Worm (Caenorhabditis elegans) whole organism, early embryonic: Measurements from ENCODE around the gene H04M03.3.

Experiments
- B0310.2 ChIP-seq: sonication (generic microtip); optimal IDR thresholded peaks from 2 replicates; lab custom pipeline; 2016; ENCODE audit warnings: mild to moderate bottlenecking, missing genetic modification characterization, missing compliant biosample characterization
- F13C5.2 ChIP-seq: sonication (generic microtip); optimal IDR thresholded peaks from 2 replicates; lab custom pipeline; 2017; ENCODE audit warnings: mild to moderate bottlenecking, missing genetic modification characterization, inconsistent platforms, missing compliant biosample characterization
- aly-1 ChIP-seq: sonication (generic microtip); optimal IDR thresholded peaks from 2 replicates; lab custom pipeline; 2016; ENCODE audit warnings: missing genetic modification characterization, missing compliant biosample characterization
- ama-1 ChIP-seq: fragments of 150-350 bp; optimal IDR thresholded peaks from 2 replicates; lab custom pipeline; 2014
- ceh-36 ChIP-seq: sonication (generic microtip); optimal IDR thresholded peaks from 2 replicates; lab custom pipeline; 2016; ENCODE audit warnings: missing genetic modification characterization, inconsistent platforms, missing compliant biosample characterization
- flt-1 ChIP-seq: fragments of 200-800 bp; sonication (Bioruptor generic); IDR thresholded peaks from 2 replicates; pipeline ENCODE4 v1.3.6; 2022; ENCODE audit warnings: missing genetic modification characterization, missing compliant biosample characterization
- hmbx-1 ChIP-seq: sonication (generic microtip); optimal IDR thresholded peaks from 2 replicates; lab custom pipeline; 2016; ENCODE audit warnings: mild to moderate bottlenecking, missing genetic modification characterization, missing compliant biosample characterization
- pes-1 ChIP-seq: fragments of 200-800 bp; sonication (Bioruptor generic); IDR thresholded peaks from 2 replicates; pipeline ENCODE4 v1.3.6; 2022; ENCODE audit warnings: missing genetic modification reagents, missing genetic modification characterization, missing compliant biosample characterization
- scrt-1 ChIP-seq: fragments of 200-800 bp; sonication (Bioruptor generic); IDR thresholded peaks from 2 replicates; pipeline ENCODE4 v1.3.6; 2022; ENCODE audit warnings: missing genetic modification characterization, missing compliant biosample characterization
- sea-1 ChIP-seq: fragments of 200-800 bp; sonication (Bioruptor generic); conservative IDR thresholded peaks from 2 replicates; pipeline ENCODE4 v1.3.6; 2022; ENCODE audit warnings: missing genetic modification characterization, missing compliant biosample characterization
- tbx-11 ChIP-seq: fragments of 200-800 bp; sonication (Bioruptor generic); IDR thresholded peaks from 2 replicates; pipeline ENCODE4 v1.3.6; 2022; ENCODE audit warnings: missing genetic modification characterization, missing compliant biosample characterization
- tbx-37 ChIP-seq: fragments of 200-800 bp; sonication (Bioruptor generic); conservative IDR thresholded peaks from 2 replicates; pipeline ENCODE4 v1.3.6; 2022; ENCODE audit warnings: missing genetic modification reagents, missing genetic modification characterization, missing compliant biosample characterization
- tra-4 ChIP-seq: sonication (generic microtip); optimal IDR thresholded peaks from 2 replicates; lab custom pipeline; 2017; ENCODE audit warnings: missing genetic modification characterization, missing compliant biosample characterization

DNA sequence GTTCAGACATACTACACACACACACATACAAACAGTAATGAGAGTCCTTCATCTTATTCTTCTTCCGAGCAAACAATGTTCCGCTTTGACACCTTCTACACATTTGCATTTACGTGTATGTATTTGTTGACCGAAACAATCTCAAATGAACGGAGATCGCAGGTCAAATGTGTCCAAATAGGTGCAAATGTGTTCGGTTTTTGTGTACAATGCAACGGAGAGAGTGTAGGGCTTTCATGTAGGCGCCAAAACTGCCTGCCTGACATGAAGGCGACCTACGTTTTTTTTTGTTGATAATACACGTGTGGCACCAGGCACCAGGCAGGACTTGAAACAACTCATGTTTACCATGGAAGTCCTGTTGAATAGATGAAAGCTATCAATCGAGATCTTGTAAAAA lies 34.4 kb upstream of the H04M03.3 start:
- TF ChIP-seq sea-1 (GFP tag; lab: Robert Waterston, UW) (no peak), ama-1 (lab: Kevin White, UChicago) (no peak), hmbx-1 (tag; lab: Kevin White, UChicago) (no peak), tra-4 (no peak), ceh-36 (no peak), tbx-11 (no peak), scrt-1 (GFP tag; lab: Robert Waterston, UW) (no peak), B0310.2 (tag; lab: Kevin White, UChicago) (no peak), flt-1 (no peak), aly-1 (tag; lab: Kevin White, UChicago) (no peak), F13C5.2 (no peak), tbx-37 (no peak), pes-1 (GFP tag; lab: Robert Waterston, UW) (no peak)
